Worm (Caenorhabditis elegans): Measurements from ENCODE around the gene nhr-134.

ce11 chrV:2278543-2278942, 47.5 kb downstream of the nhr-134 start, which contains the start of gene fbxa-137:
- TF ChIP-seq ZK546.5 (tag; optimal IDR thresholded peaks at IDR 0.05) (no peak), nhr-10 (tag; optimal IDR thresholded peaks at IDR 0.05) (no peak), lin-11 (tag; optimal IDR thresholded peaks at IDR 0.05) (no peak), elt-3 (tag; optimal IDR thresholded peaks at IDR 0.05) (no peak), ceh-16 (tag; optimal IDR thresholded peaks at IDR 0.05) (no peak), fos-1 (tag; optimal IDR thresholded peaks at IDR 0.05) (no peak)
